Fruit fly (Drosophila melanogaster): ENCODE measurements around the gene ICA69.

ICA69 gene

dm6 chr3L:21135850-21136249 is 4.6 kb downstream of the ICA69 start (continued):
- peak; percentile 97 for TF ChIP-seq Sry-δ (GFP tag; optimal IDR thresholded peaks at IDR 0.05)
- peak; percentile 96 for TF ChIP-seq tna (GFP tag; IDR thresholded peaks at IDR 0.05; ENCODE audit: partially characterized antibody)
- no peak for TF ChIP-seq tgo (GFP tag; IDR thresholded peaks at IDR 0.05)
- peak; percentile 51 for TF ChIP-seq CG17829 (tag; optimal IDR thresholded peaks at IDR 0.05)
- no peak for TF ChIP-seq CG15073 (GFP tag; optimal IDR thresholded peaks at IDR 0.05)
- no peak for TF ChIP-seq pan (optimal IDR thresholded peaks at IDR 0.05)
- no peak for TF ChIP-seq pan (GFP tag; optimal IDR thresholded peaks at IDR 0.05 in 1 of 2, IDR thresholded peaks at IDR 0.05 in 1 of 2)
- no peak for TF ChIP-seq usp (GFP tag; optimal IDR thresholded peaks at IDR 0.05)
- no peak for TF ChIP-seq CG6765 (GFP tag; optimal IDR thresholded peaks at IDR 0.05)
- TF ChIP-seq mld (GFP tag; IDR thresholded peaks at IDR 0.05; ENCODE audit: partially characterized antibody) = peak; percentile 96
- peak; percentile 56 for TF ChIP-seq phol (tag; optimal IDR thresholded peaks at IDR 0.05)
- no peak for TF ChIP-seq scrt (GFP tag; optimal IDR thresholded peaks at IDR 0.05)
- TF ChIP-seq CG4360 (GFP tag; IDR thresholded peaks at IDR 0.05) = no peak
- TF ChIP-seq slbo (GFP tag; IDR thresholded peaks at IDR 0.05) = 0 out of 2 replicates have a peak, but pooled peaks have one; percentile 26
- peak; percentile 97 for TF ChIP-seq ato (GFP tag; IDR thresholded peaks at IDR 0.05; ENCODE audit: partially characterized antibody)
- no peak for TF ChIP-seq crol (GFP tag; IDR thresholded peaks at IDR 0.05)
- no peak for TF ChIP-seq danr (GFP tag; IDR thresholded peaks at IDR 0.05)
- peak; percentile 34 to 46 for TF ChIP-seq dpn (GFP tag; optimal IDR thresholded peaks at IDR 0.05)
- peak; percentile 77 for TF ChIP-seq Lhr (GFP tag; optimal IDR thresholded peaks at IDR 0.05)
- TF ChIP-seq eve (GFP tag; optimal IDR thresholded peaks at IDR 0.05) = no peak
- peak; percentile 87 for TF ChIP-seq Ets97D (GFP tag; optimal IDR thresholded peaks at IDR 0.05)
- TF ChIP-seq CG9797 (GFP tag; optimal IDR thresholded peaks at IDR 0.05) = peak; percentile 83
- no peak for TF ChIP-seq D19B (GFP tag; optimal IDR thresholded peaks at IDR 0.05)
- TF ChIP-seq CG4730 (GFP tag; IDR thresholded peaks at IDR 0.05) = no peak
- peak in 1 of 2 experiments; percentile 60 for TF ChIP-seq crp (GFP tag; optimal IDR thresholded peaks at IDR 0.05)
- TF ChIP-seq Doc3 (GFP tag; IDR thresholded peaks at IDR 0.05; ENCODE audit: partially characterized antibody) = peak; percentile 80
- no peak for TF ChIP-seq da (GFP tag; optimal IDR thresholded peaks at IDR 0.05)
- TF ChIP-seq Trl (optimal IDR thresholded peaks at IDR 0.05) = no peak
- TF ChIP-seq Trl (GFP tag; optimal IDR thresholded peaks at IDR 0.05) = peak; percentile 39
- TF ChIP-seq NC2α (GFP tag; optimal IDR thresholded peaks at IDR 0.05) = no peak
- TF ChIP-seq CG11085 (GFP tag; IDR thresholded peaks at IDR 0.05) = no peak
- no peak for TF ChIP-seq fd102C (GFP tag; optimal IDR thresholded peaks at IDR 0.05)
- TF ChIP-seq CG16779 (GFP tag; IDR thresholded peaks at IDR 0.05) = no peak
- TF ChIP-seq CG14860 (GFP tag; IDR thresholded peaks at IDR 0.05; ENCODE audit: partially characterized antibody) = peak; percentile 92
- TF ChIP-seq lmd (GFP tag; IDR thresholded peaks at IDR 0.05) = no peak
- no peak for TF ChIP-seq CG3407 (GFP tag; optimal IDR thresholded peaks at IDR 0.05)

- TF ChIP-seq CG11560 (tag; IDR thresholded peaks at IDR 0.05) (no peak), Doc3 (GFP tag; IDR thresholded peaks at IDR 0.05; ENCODE audit: partially characterized antibody) (0 out of 3 replicates have a peak, but pooled peaks have one; percentile 5), CG7745 (tag; optimal IDR thresholded peaks at IDR 0.05) (no peak)
These were observed 5.0 kb downstream of the ICA69 start, which contains the start of gene CG10565 for dm6 chr3L:21136253-21136652. Gene CG10565, minus strand, starts transcription at chr3L:21136353.

- TF ChIP-seq gcm (GFP tag; optimal IDR thresholded peaks at IDR 0.05) (no peak), CG3995 (GFP tag; optimal IDR thresholded peaks at IDR 0.05) (no peak), wor (GFP tag; IDR thresholded peaks at IDR 0.05) (no peak), wdn (GFP tag; IDR thresholded peaks at IDR 0.05) (no peak), cad (GFP tag; optimal IDR thresholded peaks at IDR 0.05) (peak; percentile 77), D (optimal IDR thresholded peaks at IDR 0.05) (peak; percentile 9), D (GFP tag; optimal IDR thresholded peaks at IDR 0.05) (no peak), hb (GFP tag; IDR thresholded peaks at IDR 0.05; ENCODE audit: partially characterized antibody) (no peak), CG6272 (GFP tag; IDR thresholded peaks at IDR 0.05) (no peak), NfI (GFP tag; optimal IDR thresholded peaks at IDR 0.05) (no peak), jing (GFP tag; optimal IDR thresholded peaks at IDR 0.05) (no peak), CG34224 (GFP tag; IDR thresholded peaks at IDR 0.05; ENCODE audit: partially characterized antibody) (no peak), zen (tag; optimal IDR thresholded peaks at IDR 0.05) (peak; percentile 86)
These were observed 14.7 kb downstream of the ICA69 start for dm6 chr3L:21145841-21146395.

Data from whole organism, embryonic.